Fruit fly (Drosophila melanogaster) whole organism, wandering third instar larva: ENCODE measurements around the gene Plp.

ENCODE experiments used
- Abd-B ChIP-seq: fragments of >200 bp; optimal IDR thresholded peaks from 2 replicates; lab custom pipeline; 2017; ENCODE audit warnings: missing biosample characterization, missing genetic modification characterization
- CG32264 ChIP-seq: fragments of 200-800 bp; sonication (Bioruptor generic); optimal IDR thresholded peaks from 2 replicates; lab custom pipeline; 2016; ENCODE audit warnings: missing biosample characterization, missing genetic modification characterization
- Dfd ChIP-seq: fragments of >200 bp; optimal IDR thresholded peaks from 2 replicates; lab custom pipeline; 2017; ENCODE audit warnings: missing biosample characterization, missing genetic modification characterization
- GATAd ChIP-seq: sonication (Bioruptor generic); optimal IDR thresholded peaks from 2 replicates; lab custom pipeline; 2016; ENCODE audit warnings: missing biosample characterization, missing genetic modification characterization
- Hnf4 ChIP-seq: fragments of 200-800 bp; sonication (Bioruptor generic); optimal IDR thresholded peaks from 2 replicates; lab custom pipeline; 2016; ENCODE audit warnings: missing biosample characterization, mild to moderate bottlenecking, missing genetic modification characterization
- Mio ChIP-seq: sonication (Bioruptor generic); optimal IDR thresholded peaks from 2 replicates; lab custom pipeline; 2016; ENCODE audit warnings: missing biosample characterization, missing genetic modification characterization
- Myc ChIP-seq: fragments of >200 bp; optimal IDR thresholded peaks from 2 replicates; lab custom pipeline; 2017
- OdsH ChIP-seq: fragments of 200-800 bp; sonication (Bioruptor generic); optimal IDR thresholded peaks from 2 replicates; lab custom pipeline; 2016; ENCODE audit warnings: missing biosample characterization, mild to moderate bottlenecking, missing genetic modification characterization
- h ChIP-seq: fragments of 200-800 bp; sonication (Bioruptor generic); optimal IDR thresholded peaks from 3 replicates; lab custom pipeline; 2016; ENCODE audit warnings: missing biosample characterization, mild to moderate bottlenecking, missing genetic modification characterization
- jim ChIP-seq: fragments of 175-275, 200-325 bp; sonication (Bioruptor generic); optimal IDR thresholded peaks from 2 replicates; lab custom pipeline; 2016; ENCODE audit warnings: missing biosample characterization, mild to moderate bottlenecking, missing genetic modification characterization

dm6 chr3L:15050706-15051105 is 43.8 kb downstream of the Plp start, which contains the start of gene CG12310:
- TF ChIP-seq Mio (GFP tag; lab: Kevin White, UChicago): no peak
- TF ChIP-seq Abd-B (GFP tag; lab: Kevin White, UChicago): no peak
- peak; percentile 21 for TF ChIP-seq h (GFP tag; lab: Kevin White, UChicago)
- no peak for TF ChIP-seq OdsH
- TF ChIP-seq Dfd (GFP tag; lab: Kevin White, UChicago): no peak
- TF ChIP-seq Myc (lab: Kevin White, UChicago): no peak
- no peak for TF ChIP-seq GATAd
- no peak for TF ChIP-seq jim (GFP tag; lab: Kevin White, UChicago)
- no peak for TF ChIP-seq Hnf4 (GFP tag; lab: Kevin White, UChicago)
- no peak for TF ChIP-seq CG32264
